Worm (Caenorhabditis elegans) whole organism, L1 larva: Measurements from ENCODE around the gene C17G10.13.

ENCODE experiments used
- C04F5.9 ChIP-seq: sonication (generic microtip); optimal IDR thresholded peaks from 2 replicates; lab custom pipeline; 2016; ENCODE audit warnings: missing genetic modification characterization, missing compliant biosample characterization
- C16A3.4 ChIP-seq: fragments of 150-350 bp; optimal IDR thresholded peaks from 2 replicates; lab custom pipeline; 2014; ENCODE audit warnings: missing biosample characterization, missing genetic modification characterization
- C34B4.2 ChIP-seq: sonication (generic microtip); optimal IDR thresholded peaks from 2 replicates; lab custom pipeline; 2017; ENCODE audit warnings: mild to moderate bottlenecking, missing genetic modification characterization, missing compliant biosample characterization
- Y116A8C.19 ChIP-seq: sonication (generic microtip); optimal IDR thresholded peaks from 2 replicates; lab custom pipeline; 2016; ENCODE audit warnings: missing compliant biosample characterization, missing genetic modification characterization, borderline replicate concordance
- alr-1 ChIP-seq: fragments of 200-800 bp; sonication (Bioruptor generic); optimal IDR thresholded peaks from 2 replicates; lab custom pipeline; 2018; ENCODE audit warnings: borderline replicate concordance, mild to moderate bottlenecking, missing genetic modification characterization, missing compliant biosample characterization
- aly-2 ChIP-seq: fragments of 150-350 bp; optimal IDR thresholded peaks from 2 replicates; lab custom pipeline; 2014; ENCODE audit warnings: missing biosample characterization, missing genetic modification characterization
- blmp-1 ChIP-seq: fragments of 150-350 bp; optimal IDR thresholded peaks from 2 replicates; lab custom pipeline; 2014; ENCODE audit warnings: missing biosample characterization, missing genetic modification characterization
- ceh-63 ChIP-seq: fragments of 200-800 bp; sonication (Bioruptor generic); optimal IDR thresholded peaks from 2 replicates; lab custom pipeline; 2018; ENCODE audit warnings: mild to moderate bottlenecking, missing genetic modification characterization, missing compliant biosample characterization
- ceh-8 ChIP-seq: fragments of 200-800 bp; sonication (Bioruptor generic); optimal IDR thresholded peaks from 2 replicates; lab custom pipeline; 2018; ENCODE audit warnings: mild to moderate bottlenecking, missing genetic modification characterization, moderate library complexity, missing compliant biosample characterization
- ceh-82 ChIP-seq, 3 experiments: fragments of 150-350 bp in 1 of 3; sonication (generic microtip) in 2 of 3; optimal IDR thresholded peaks; 2 replicates each; lab custom pipeline; 2014 to 2017; ENCODE audit warnings: missing biosample characterization in 3 of 3, missing genetic modification characterization in 3 of 3
- ceh-90 ChIP-seq: sonication (generic microtip); optimal IDR thresholded peaks from 2 replicates; lab custom pipeline; 2016; ENCODE audit warnings: missing genetic modification characterization, missing compliant biosample characterization
- ces-1 ChIP-seq: fragments of 150-350 bp; optimal IDR thresholded peaks from 2 replicates; lab custom pipeline; 2014; ENCODE audit warnings: missing biosample characterization, missing genetic modification reagents, missing genetic modification characterization
- dpl-1 ChIP-seq, 3 experiments: fragments of 150-350 bp in 2 of 3; sonication (generic microtip) in 1 of 3; optimal IDR thresholded peaks; 2 replicates each; lab custom pipeline; 2014 to 2017; ENCODE audit warnings: missing biosample characterization in 3 of 3, missing genetic modification characterization in 3 of 3, missing genetic modification reagents in 3 of 3
- efl-3 ChIP-seq: fragments of 200-800 bp; sonication (Bioruptor generic); optimal IDR thresholded peaks from 2 replicates; lab custom pipeline; 2018; ENCODE audit warnings: mild to moderate bottlenecking, missing genetic modification characterization, missing compliant biosample characterization
- egl-27 ChIP-seq, 2 experiments: fragments of 150-350 bp in 1 of 2; sonication (generic microtip); optimal IDR thresholded peaks; 3 replicates each; lab custom pipeline; 2017 to 2018; ENCODE audit warnings: missing biosample characterization in 2 of 2, missing genetic modification characterization in 2 of 2, missing genetic modification reagents in 2 of 2
- elt-2 ChIP-seq: sonication (generic microtip); optimal IDR thresholded peaks from 2 replicates; lab custom pipeline; 2016; ENCODE audit warnings: missing genetic modification characterization, mild to moderate bottlenecking, inconsistent platforms, missing compliant biosample characterization, missing genetic modification reagents
- elt-3 ChIP-seq, 6 experiments: fragments of 150-350 bp in 1 of 6; sonication (generic microtip); optimal IDR thresholded peaks; 2 replicates each; lab custom pipeline; 2017 to 2018; ENCODE audit warnings: missing biosample characterization in 6 of 6, missing genetic modification characterization in 6 of 6, inconsistent platforms in 1 of 6
- ets-5 ChIP-seq: fragments of 200-800 bp; sonication (Bioruptor generic); IDR thresholded peaks from 2 replicates; pipeline ENCODE4 v1.3.6; 2022; ENCODE audit warnings: missing genetic modification characterization, missing compliant biosample characterization
- fkh-4 ChIP-seq: sonication (generic microtip); optimal IDR thresholded peaks from 2 replicates; lab custom pipeline; 2016; ENCODE audit warnings: missing compliant biosample characterization, missing genetic modification characterization, borderline replicate concordance
- hlh-17 ChIP-seq: fragments of 200-800 bp; sonication (Bioruptor generic); optimal IDR thresholded peaks from 2 replicates; lab custom pipeline; 2018; ENCODE audit warnings: missing genetic modification characterization, mild to moderate bottlenecking, missing compliant biosample characterization, moderate library complexity, borderline replicate concordance
- isw-1 ChIP-seq: fragments of 200-800 bp; sonication (Bioruptor generic); IDR thresholded peaks from 2 replicates; pipeline ENCODE4 v1.3.6; 2022; ENCODE audit warnings: missing genetic modification characterization, missing compliant biosample characterization
- jun-1 ChIP-seq: fragments of 150-350 bp; optimal IDR thresholded peaks from 2 replicates; lab custom pipeline; 2014; ENCODE audit warnings: missing biosample characterization, missing genetic modification reagents, missing genetic modification characterization
- lin-14 ChIP-seq: fragments of 200-800 bp; sonication (Bioruptor generic); optimal IDR thresholded peaks from 2 replicates; lab custom pipeline; 2018; ENCODE audit warnings: mild to moderate bottlenecking, missing genetic modification characterization, moderate library complexity, missing compliant biosample characterization
- lin-39 ChIP-seq: fragments of 150-350 bp; optimal IDR thresholded peaks from 2 replicates; lab custom pipeline; 2014; ENCODE audit warnings: missing biosample characterization, missing genetic modification reagents, missing genetic modification characterization
- lsy-2 ChIP-seq, 2 experiments: fragments of 150-350 bp; optimal IDR thresholded peaks; 2 replicates each; lab custom pipeline; 2014; ENCODE audit warnings: missing biosample characterization in 2 of 2, missing genetic modification characterization in 2 of 2
- mab-9 ChIP-seq: fragments of 200-800 bp; sonication (Bioruptor generic); IDR thresholded peaks from 2 replicates; pipeline ENCODE4 v1.3.6; 2022; ENCODE audit warnings: missing genetic modification reagents, missing genetic modification characterization, missing compliant biosample characterization
- mdl-1 ChIP-seq, 2 experiments: fragments of 150-350 bp; optimal IDR thresholded peaks; 2 replicates each; lab custom pipeline; 2014 to 2017; ENCODE audit warnings: missing biosample characterization in 2 of 2, missing genetic modification characterization in 2 of 2, inconsistent platforms in 1 of 2
- mef-2 ChIP-seq: fragments of 150-350 bp; optimal IDR thresholded peaks from 2 replicates; lab custom pipeline; 2014; ENCODE audit warnings: missing biosample characterization, missing genetic modification characterization
- mep-1 ChIP-seq: fragments of 150-350 bp; optimal IDR thresholded peaks from 2 replicates; lab custom pipeline; 2014; ENCODE audit warnings: missing biosample characterization, missing genetic modification characterization
- nhr-11 ChIP-seq: fragments of 150-350 bp; optimal IDR thresholded peaks from 2 replicates; lab custom pipeline; 2014; ENCODE audit warnings: missing biosample characterization, missing genetic modification characterization
- nhr-19 ChIP-seq: fragments of 200-800 bp; sonication (Bioruptor generic); conservative IDR thresholded peaks from 2 replicates; pipeline ENCODE4 v1.3.6; 2022; ENCODE audit warnings: missing genetic modification characterization, missing compliant biosample characterization
- nhr-20 ChIP-seq: sonication (generic microtip); optimal IDR thresholded peaks from 2 replicates; lab custom pipeline; 2016; ENCODE audit warnings: mild to moderate bottlenecking, missing genetic modification characterization, missing compliant biosample characterization
- nhr-237 ChIP-seq: fragments of 150-350 bp; optimal IDR thresholded peaks from 2 replicates; lab custom pipeline; 2014; ENCODE audit warnings: missing biosample characterization, missing genetic modification characterization
- nhr-28 ChIP-seq: fragments of 150-350 bp; optimal IDR thresholded peaks from 2 replicates; lab custom pipeline; 2014; ENCODE audit warnings: missing biosample characterization, missing genetic modification characterization
- nhr-47 ChIP-seq: sonication (generic microtip); optimal IDR thresholded peaks from 2 replicates; lab custom pipeline; 2016; ENCODE audit warnings: mild to moderate bottlenecking, missing genetic modification characterization, moderate library complexity, missing compliant biosample characterization
- nhr-76 ChIP-seq: sonication (generic microtip); optimal IDR thresholded peaks from 2 replicates; lab custom pipeline; 2017; ENCODE audit warnings: missing biosample characterization, missing genetic modification characterization
- nhr-84 ChIP-seq: sonication (generic microtip); optimal IDR thresholded peaks from 2 replicates; lab custom pipeline; 2017; ENCODE audit warnings: missing biosample characterization, missing genetic modification characterization
- nhr-85 ChIP-seq: sonication (generic microtip); peaks from one replicate; lab custom pipeline; 2016; ENCODE audit warnings: missing genetic modification characterization, inconsistent platforms, missing compliant biosample characterization
- pax-3 ChIP-seq: fragments of 200-800 bp; sonication (Bioruptor generic); optimal IDR thresholded peaks from 2 replicates; lab custom pipeline; 2018; ENCODE audit warnings: mild to moderate bottlenecking, missing genetic modification characterization, moderate library complexity, missing compliant biosample characterization
- skn-1 ChIP-seq: fragments of 150-350 bp; optimal IDR thresholded peaks from 2 replicates; lab custom pipeline; 2014; ENCODE audit warnings: missing biosample characterization, missing genetic modification characterization
- snpc-4 ChIP-seq: fragments of 150-350 bp; optimal IDR thresholded peaks from 2 replicates; lab custom pipeline; 2014; ENCODE audit warnings: missing biosample characterization, missing genetic modification characterization
- snu-23 ChIP-seq: sonication (generic microtip); optimal IDR thresholded peaks from 2 replicates; lab custom pipeline; 2016; ENCODE audit warnings: missing genetic modification characterization, missing compliant biosample characterization
- sox-4 ChIP-seq: sonication (generic microtip); optimal IDR thresholded peaks from 2 replicates; lab custom pipeline; 2016; ENCODE audit warnings: missing genetic modification characterization, missing compliant biosample characterization
- tbx-2 ChIP-seq: sonication (generic microtip); optimal IDR thresholded peaks from 2 replicates; lab custom pipeline; 2016; ENCODE audit warnings: missing genetic modification characterization, missing compliant biosample characterization
- tlp-1 ChIP-seq: fragments of 150-350 bp; optimal IDR thresholded peaks from 2 replicates; lab custom pipeline; 2014; ENCODE audit warnings: missing biosample characterization, missing genetic modification characterization
- unc-130 ChIP-seq: fragments of 150-350 bp; optimal IDR thresholded peaks from 2 replicates; lab custom pipeline; 2017; ENCODE audit warnings: missing biosample characterization, missing genetic modification characterization, inconsistent platforms
- unc-30 ChIP-seq: sonication (generic microtip); optimal IDR thresholded peaks from 2 replicates; lab custom pipeline; 2017; ENCODE audit warnings: missing biosample characterization, missing genetic modification characterization
- vab-15 ChIP-seq: sonication (generic microtip); optimal IDR thresholded peaks from 2 replicates; lab custom pipeline; 2017; ENCODE audit warnings: missing genotype, mild to moderate bottlenecking, missing genetic modification characterization, missing compliant biosample characterization
- zip-4 ChIP-seq: fragments of 200-800 bp; sonication (Bioruptor generic); optimal IDR thresholded peaks from 2 replicates; lab custom pipeline; 2018; ENCODE audit warnings: mild to moderate bottlenecking, missing genetic modification characterization, moderate library complexity, missing compliant biosample characterization
- ztf-4 ChIP-seq: fragments of 150-350 bp; optimal IDR thresholded peaks from 2 replicates; lab custom pipeline; 2014; ENCODE audit warnings: missing biosample characterization, missing genetic modification characterization

Gene C17G10.13

DNA sequence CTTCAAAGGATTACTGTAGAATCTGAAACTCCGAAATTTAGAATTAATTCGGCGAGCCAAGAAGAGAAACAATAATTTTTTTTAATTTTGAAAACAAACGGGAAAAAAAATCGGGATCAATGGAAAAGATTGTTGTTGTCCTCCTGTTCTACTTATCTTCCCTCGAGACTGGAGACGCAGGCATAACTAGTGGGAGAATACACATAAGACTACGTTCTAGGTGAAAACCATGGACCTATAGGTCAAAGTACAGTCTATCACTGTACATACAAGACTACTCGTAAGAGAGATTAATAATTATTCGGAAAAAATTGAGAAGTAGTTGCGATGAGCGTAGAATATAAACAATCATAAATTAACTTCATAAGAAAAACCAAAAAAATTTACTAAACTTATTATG is 29.7 kb upstream of the C17G10.13 start, which contains the start of gene dhs-6 (continued):
- TF ChIP-seq vab-15 (tag; lab: Kevin White, UChicago) (no peak), snpc-4 (tag; lab: Kevin White, UChicago) (no peak), Y116A8C.19 (no peak), tlp-1 (tag; lab: Kevin White, UChicago) (no peak), nhr-84 (no peak), isw-1 (GFP tag; lab: Robert Waterston, UW) (no peak), fkh-4 (tag; lab: Kevin White, UChicago) (no peak), C16A3.4 (tag; lab: Kevin White, UChicago) (peak; percentile 15), elt-2 (peak; percentile 20), mdl-1 (tag; optimal IDR thresholded peaks at IDR 0.05; lab: Kevin White, UChicago) (no peak), nhr-11 (tag; lab: Kevin White, UChicago) (no peak), ceh-82 (tag; optimal IDR thresholded peaks at IDR 0.05; lab: Kevin White, UChicago) (no peak), nhr-20 (tag; lab: Kevin White, UChicago) (peak; percentile 77), mep-1 (no peak), blmp-1 (tag; lab: Kevin White, UChicago) (peak; percentile 58), nhr-85 (tag; lab: Kevin White, UChicago) (peak; percentile 56), pax-3 (tag; lab: Kevin White, UChicago) (no peak), lsy-2 (tag; optimal IDR thresholded peaks at IDR 0.05; lab: Kevin White, UChicago) (peak in 1 of 2 experiments; percentile 6), ceh-90 (tag; lab: Kevin White, UChicago) (no peak), snu-23 (GFP tag; lab: Kevin White, UChicago) (peak; percentile 1), nhr-76 (tag; lab: Kevin White, UChicago) (no peak), C04F5.9 (tag; lab: Kevin White, UChicago) (no peak), mab-9 (no peak)

DNA sequence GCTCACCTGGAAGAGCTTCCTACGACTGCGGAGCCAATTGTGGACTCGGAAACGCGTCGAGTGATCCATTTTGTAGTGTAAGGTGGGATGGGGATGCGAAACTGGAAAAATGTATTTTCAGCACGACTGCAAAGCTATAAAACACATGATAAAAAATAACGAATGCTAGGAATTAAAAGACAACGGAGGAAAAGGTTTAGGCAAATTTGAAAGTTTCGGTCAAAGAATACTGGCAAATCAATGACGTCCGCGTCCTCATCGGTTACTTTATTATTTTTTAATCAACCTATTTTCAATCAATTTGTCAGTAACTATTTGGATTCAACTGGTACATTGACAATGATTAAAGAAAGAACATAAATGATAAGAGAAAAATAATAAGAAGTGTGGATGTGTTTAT is 18.2 kb upstream of the C17G10.13 start, which contains the start of gene C17G10.7:
Gene C17G10.7 (minus strand): TSS at position 101 of the 400 bp plus-strand sequence.
- TF ChIP-seq efl-3 (GFP tag; lab: Kevin White, UChicago) (no peak), unc-30 (tag; lab: Kevin White, UChicago) (no peak), ztf-4 (tag; lab: Kevin White, UChicago) (no peak), hlh-17 (no peak), jun-1 (tag; lab: Kevin White, UChicago) (no peak), C34B4.2 (no peak), ceh-90 (tag; lab: Kevin White, UChicago) (no peak), lin-39 (tag; lab: Kevin White, UChicago) (no peak), nhr-84 (no peak), nhr-76 (tag; lab: Kevin White, UChicago) (no peak), ets-5 (GFP tag; lab: Robert Waterston, UW) (no peak), ces-1 (GFP tag; lab: Kevin White, UChicago) (no peak), alr-1 (no peak), nhr-85 (tag; lab: Kevin White, UChicago) (no peak), mef-2 (no peak), vab-15 (tag; lab: Kevin White, UChicago) (no peak), ceh-8 (GFP tag; lab: Kevin White, UChicago) (no peak), skn-1 (no peak), ceh-63 (GFP tag; lab: Kevin White, UChicago) (no peak)

DNA sequence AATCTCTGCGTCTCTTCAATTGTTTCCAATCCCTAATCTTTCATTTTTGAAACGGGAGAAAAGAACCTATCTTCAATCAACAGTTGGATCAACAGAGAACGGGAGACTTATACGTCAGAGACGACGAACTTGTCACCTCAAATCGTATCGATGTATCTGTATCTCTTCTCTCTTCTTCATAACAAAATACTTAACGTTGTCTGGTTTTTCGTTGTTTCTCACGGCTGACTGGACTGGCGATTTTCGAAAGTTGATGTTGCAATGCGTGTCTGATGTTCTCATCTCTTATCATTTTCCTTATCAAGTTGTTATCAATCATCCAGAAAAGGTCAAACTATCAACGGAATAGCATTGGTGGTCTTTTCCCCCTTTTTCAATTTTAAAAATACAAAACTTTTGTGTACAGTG is 16.0 kb upstream of the C17G10.13 start:
- TF ChIP-seq tbx-2 (tag; lab: Kevin White, UChicago): peak; percentile 74
- TF ChIP-seq nhr-237: peak; percentile 31
- no peak for TF ChIP-seq sox-4 (tag; lab: Kevin White, UChicago)
- TF ChIP-seq nhr-47: peak; percentile 55
- TF ChIP-seq elt-3 (tag; optimal IDR thresholded peaks at IDR 0.05; lab: Kevin White, UChicago): peak; percentile 76 to 99 (median 89)
- TF ChIP-seq aly-2 (tag; lab: Kevin White, UChicago): no peak
- peak in 2 of 3 experiments; percentile 5 to 30 for TF ChIP-seq dpl-1 (GFP tag; optimal IDR thresholded peaks at IDR 0.05; lab: Kevin White, UChicago)
- peak; percentile 3 for TF ChIP-seq snpc-4 (tag; lab: Kevin White, UChicago)
- no peak for TF ChIP-seq unc-30 (tag; lab: Kevin White, UChicago)
- no peak for TF ChIP-seq unc-130 (tag; lab: Kevin White, UChicago)
- TF ChIP-seq nhr-19 (GFP tag; lab: Robert Waterston, UW): peak; percentile 65
- no peak for TF ChIP-seq lin-39 (tag; lab: Kevin White, UChicago)
- TF ChIP-seq zip-4 (GFP tag; lab: Kevin White, UChicago): no peak
- peak; percentile 93 for TF ChIP-seq lin-14 (GFP tag; lab: Kevin White, UChicago)
- peak in 2 of 3 experiments; percentile 1 to 4 for TF ChIP-seq ceh-82 (tag; optimal IDR thresholded peaks at IDR 0.05; lab: Kevin White, UChicago)
- TF ChIP-seq egl-27 (tag; optimal IDR thresholded peaks at IDR 0.05; lab: Kevin White, UChicago): peak in 1 of 2 experiments; percentile 66
- TF ChIP-seq nhr-28 (tag; lab: Kevin White, UChicago): no peak
- peak; percentile 57 for TF ChIP-seq ztf-4 (tag; lab: Kevin White, UChicago)
- TF ChIP-seq Y116A8C.19: no peak
